Worm (Caenorhabditis elegans) whole organism, L3 larva: ENCODE data around the gene Y54G2A.76.
"Not testable (repeated sequence)": the region's sequence is repeated elsewhere in the genome, so short reads cannot be mapped to it uniquely, and the experiment has no call there.

Source experiments
- R02D3.7 ChIP-seq: fragments of 150-350 bp; optimal IDR thresholded peaks from 2 replicates; lab custom pipeline; 2014; ENCODE audit warnings: missing biosample characterization, missing genetic modification characterization
- ZK546.5 ChIP-seq: sonication (generic microtip); optimal IDR thresholded peaks from 2 replicates; lab custom pipeline; 2017; ENCODE audit warnings: missing biosample characterization, missing genetic modification characterization
- aly-2 ChIP-seq: fragments of 150-350 bp; optimal IDR thresholded peaks from 2 replicates; lab custom pipeline; 2014; ENCODE audit warnings: missing biosample characterization, missing genetic modification characterization
- ama-1 ChIP-seq: fragments of 150-350 bp; optimal IDR thresholded peaks from 2 replicates; lab custom pipeline; 2018
- ceh-16 ChIP-seq: sonication (generic microtip); optimal IDR thresholded peaks from 2 replicates; lab custom pipeline; 2017; ENCODE audit warnings: missing biosample characterization, missing genetic modification characterization
- ceh-28 ChIP-seq: fragments of 150-350 bp; optimal IDR thresholded peaks from 2 replicates; lab custom pipeline; 2014; ENCODE audit warnings: missing biosample characterization, missing genetic modification reagents, missing genetic modification characterization
- ceh-82 ChIP-seq: fragments of 150-350 bp; optimal IDR thresholded peaks from 2 replicates; lab custom pipeline; 2014; ENCODE audit warnings: missing biosample characterization, missing genetic modification characterization
- ceh-9 ChIP-seq: sonication (generic microtip); optimal IDR thresholded peaks from 2 replicates; lab custom pipeline; 2018; ENCODE audit warnings: missing biosample characterization, missing genetic modification characterization
- egl-5 ChIP-seq: fragments of 150-350 bp; optimal IDR thresholded peaks from 2 replicates; lab custom pipeline; 2017; ENCODE audit warnings: missing biosample characterization, missing genetic modification reagents, missing genetic modification characterization, inconsistent platforms
- elt-1 ChIP-seq: fragments of 150-350 bp; optimal IDR thresholded peaks from 2 replicates; lab custom pipeline; 2014; ENCODE audit warnings: missing biosample characterization, missing genetic modification characterization
- elt-2 ChIP-seq: sonication (generic microtip); optimal IDR thresholded peaks from 2 replicates; lab custom pipeline; 2016; ENCODE audit warnings: missing genetic modification reagents, mild to moderate bottlenecking, missing genetic modification characterization, missing compliant biosample characterization
- eor-1 ChIP-seq, 2 experiments: fragments of 150-350 bp; optimal IDR thresholded peaks; 2 replicates each; lab custom pipeline; 2014 to 2018; ENCODE audit warnings: missing biosample characterization in 2 of 2, missing genetic modification characterization in 2 of 2
- hmg-11 ChIP-seq: sonication (generic microtip); optimal IDR thresholded peaks from 2 replicates; lab custom pipeline; 2016; ENCODE audit warnings: missing genetic modification characterization, missing compliant biosample characterization
- jun-1 ChIP-seq: fragments of 150-350 bp; optimal IDR thresholded peaks from 2 replicates; lab custom pipeline; 2014; ENCODE audit warnings: missing biosample characterization, missing genetic modification reagents, missing genetic modification characterization
- lin-15B ChIP-seq: fragments of 150-350 bp; optimal IDR thresholded peaks from 2 replicates; lab custom pipeline; 2014; ENCODE audit warnings: missing biosample characterization, missing genetic modification characterization
- lin-39 ChIP-seq: fragments of 150-350 bp; optimal IDR thresholded peaks from 2 replicates; lab custom pipeline; 2018; ENCODE audit warnings: missing biosample characterization, missing genetic modification reagents, missing genetic modification characterization
- lsy-12 ChIP-seq: sonication (generic microtip); optimal IDR thresholded peaks from 2 replicates; lab custom pipeline; 2016; ENCODE audit warnings: mild to moderate bottlenecking, missing genetic modification characterization, missing compliant biosample characterization
- mdl-1 ChIP-seq: fragments of 150-350 bp; optimal IDR thresholded peaks from 2 replicates; lab custom pipeline; 2014; ENCODE audit warnings: missing biosample characterization, missing genetic modification characterization
- nfya-1 ChIP-seq: sonication (generic microtip); optimal IDR thresholded peaks from 2 replicates; lab custom pipeline; 2017; ENCODE audit warnings: missing genetic modification characterization, mild to moderate bottlenecking, missing compliant biosample characterization, antibody characterized with exemption, moderate library complexity; ENCODE audit not compliant: insufficient read depth
- nhr-11 ChIP-seq: fragments of 150-350 bp; optimal IDR thresholded peaks from 2 replicates; lab custom pipeline; 2014; ENCODE audit warnings: missing biosample characterization, missing genetic modification characterization
- nhr-12 ChIP-seq: fragments of 150-350 bp; optimal IDR thresholded peaks from 2 replicates; lab custom pipeline; 2014; ENCODE audit warnings: missing biosample characterization, missing genetic modification characterization
- nhr-23 ChIP-seq: fragments of 150-350 bp; optimal IDR thresholded peaks from 2 replicates; lab custom pipeline; 2014; ENCODE audit warnings: missing biosample characterization, missing genetic modification reagents, missing genetic modification characterization
- nhr-25 ChIP-seq: sonication (generic microtip); optimal IDR thresholded peaks from 2 replicates; lab custom pipeline; 2017; ENCODE audit warnings: missing biosample characterization, missing genetic modification characterization
- nhr-28 ChIP-seq: fragments of 150-350 bp; optimal IDR thresholded peaks from 2 replicates; lab custom pipeline; 2014; ENCODE audit warnings: missing biosample characterization, missing genetic modification characterization
- nhr-43 ChIP-seq: sonication (generic microtip); optimal IDR thresholded peaks from 2 replicates; lab custom pipeline; 2016; ENCODE audit warnings: mild to moderate bottlenecking, missing genetic modification characterization, missing compliant biosample characterization; ENCODE audit not compliant: poor library complexity, severe bottlenecking
- nhr-76 ChIP-seq: fragments of 150-350 bp; sonication (generic microtip); optimal IDR thresholded peaks from 5 replicates; lab custom pipeline; 2014; ENCODE audit warnings: missing biosample characterization, missing genetic modification characterization
- nhr-77 ChIP-seq: fragments of 150-350 bp; optimal IDR thresholded peaks from 2 replicates; lab custom pipeline; 2014; ENCODE audit warnings: missing biosample characterization, missing genetic modification characterization
- pha-4 ChIP-seq: fragments of 150-350 bp; optimal IDR thresholded peaks from 2 replicates; lab custom pipeline; 2014; ENCODE audit warnings: missing biosample characterization, missing genetic modification reagents, missing genetic modification characterization
- pqm-1 ChIP-seq: fragments of 150-350 bp; optimal IDR thresholded peaks from 2 replicates; lab custom pipeline; 2017; ENCODE audit warnings: missing biosample characterization, missing genetic modification characterization, inconsistent platforms
- sea-2 ChIP-seq: fragments of 150-350 bp; sonication (generic microtip); optimal IDR thresholded peaks from 4 replicates; lab custom pipeline; 2014; ENCODE audit warnings: missing biosample characterization, missing genetic modification reagents, missing genetic modification characterization
- snpc-4 ChIP-seq: fragments of 150-350 bp; optimal IDR thresholded peaks from 2 replicates; lab custom pipeline; 2014; ENCODE audit warnings: missing biosample characterization, missing genetic modification characterization
- tbx-2 ChIP-seq: sonication (generic microtip); optimal IDR thresholded peaks from 2 replicates; lab custom pipeline; 2016; ENCODE audit warnings: mild to moderate bottlenecking, missing genetic modification characterization, missing compliant biosample characterization
- unc-62 ChIP-seq: fragments of 150-350 bp; sonication (generic microtip); optimal IDR thresholded peaks from 4 replicates; lab custom pipeline; 2014; ENCODE audit warnings: missing biosample characterization, missing genetic modification reagents, missing genetic modification characterization
- ztf-4 ChIP-seq: fragments of 150-350 bp; optimal IDR thresholded peaks from 2 replicates; lab custom pipeline; 2014; ENCODE audit warnings: missing biosample characterization, missing genetic modification characterization

The Y54G2A.76 gene

DNA sequence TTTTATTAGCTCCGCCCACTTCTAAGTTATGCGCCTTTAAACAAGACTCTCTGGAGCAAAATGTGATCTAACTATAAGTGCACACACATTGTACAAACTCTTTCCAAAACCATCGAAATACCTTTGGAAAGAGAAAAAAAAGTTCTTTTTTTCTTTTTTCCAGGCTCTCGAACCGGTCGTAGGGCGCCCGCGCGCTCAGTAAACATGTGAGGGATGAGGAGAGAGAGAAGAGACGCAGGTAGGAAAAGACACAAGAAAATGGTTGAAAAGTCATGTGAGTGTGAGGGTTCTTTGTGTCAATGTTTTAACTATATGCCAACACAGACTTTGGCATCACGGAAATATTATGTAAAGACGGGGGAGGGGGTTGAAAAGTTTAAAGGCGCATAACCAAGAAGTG lies 34.7 kb upstream of the Y54G2A.76 start:
- TF ChIP-seq lin-39 (peak; percentile 71), ceh-9 (tag; lab: Kevin White, UChicago) (no peak), lsy-12 (tag; lab: Kevin White, UChicago) (peak; percentile 81), nhr-77 (tag; lab: Kevin White, UChicago) (no peak), egl-5 (tag; lab: Kevin White, UChicago) (peak; percentile 91), nhr-25 (tag; lab: Kevin White, UChicago) (peak; percentile 84), nhr-43 (peak; percentile 58), ama-1 (lab: Kevin White, UChicago) (peak; percentile 76), ceh-28 (tag; lab: Kevin White, UChicago) (peak; percentile 31), nfya-1 (peak; percentile 75), snpc-4 (tag; lab: Kevin White, UChicago) (peak; percentile 40), elt-1 (tag; lab: Kevin White, UChicago) (no peak), lin-15B (tag; lab: Kevin White, UChicago) (peak; percentile 40), pha-4 (tag; lab: Kevin White, UChicago) (peak; percentile 98), nhr-76 (tag; lab: Kevin White, UChicago) (no peak), ztf-4 (tag; lab: Kevin White, UChicago) (no peak), sea-2 (GFP tag; lab: Kevin White, UChicago) (no peak), ceh-82 (tag; lab: Kevin White, UChicago) (no peak), hmg-11 (tag; lab: Kevin White, UChicago) (peak; percentile 66), jun-1 (tag; lab: Kevin White, UChicago) (peak; percentile 45), aly-2 (tag; lab: Kevin White, UChicago) (no peak), elt-2 (tag; lab: Kevin White, UChicago) (peak; percentile 34), nhr-23 (peak; percentile 46), pqm-1 (tag; lab: Kevin White, UChicago) (no peak), mdl-1 (peak; percentile 24), nhr-28 (tag; lab: Kevin White, UChicago) (no peak)

ce11 chrIV:2775992-2776630 lies 33.1 kb upstream of the Y54G2A.76 start:
- TF ChIP-seq hmg-11 (tag; lab: Kevin White, UChicago) (peak; percentile 48), pha-4 (tag; lab: Kevin White, UChicago) (peak; percentile 46), jun-1 (tag; lab: Kevin White, UChicago) (no peak), lin-39 (peak; percentile 78), snpc-4 (tag; lab: Kevin White, UChicago) (peak; percentile 22), nfya-1 (peak; percentile 57), nhr-12 (tag; lab: Kevin White, UChicago) (no peak), ZK546.5 (no peak)

DNA sequence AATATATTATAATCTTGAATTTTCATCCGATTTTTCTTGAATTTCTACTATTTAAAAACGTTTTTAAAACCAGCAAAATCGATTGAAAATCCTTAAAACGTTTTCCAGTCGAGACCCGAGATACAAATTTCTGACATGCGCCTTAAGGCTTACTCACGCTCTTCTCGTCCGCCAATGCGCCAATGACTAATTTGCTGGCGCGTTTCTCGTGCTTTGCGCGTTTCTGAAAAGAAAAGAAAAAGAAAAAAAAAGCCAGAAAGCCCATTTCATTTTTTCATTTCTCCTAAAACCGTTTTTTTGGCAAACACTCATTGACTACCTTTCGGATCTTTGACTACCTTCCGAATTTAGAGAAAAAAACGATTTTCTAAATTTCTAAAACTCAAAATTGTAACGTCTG lies 32.5 kb upstream of the Y54G2A.76 start:
- TF ChIP-seq lin-15B (tag; lab: Kevin White, UChicago) (no peak), elt-1 (tag; lab: Kevin White, UChicago) (no peak), elt-2 (tag; lab: Kevin White, UChicago) (no peak), ceh-16 (tag; lab: Kevin White, UChicago) (no peak), R02D3.7 (tag; lab: Kevin White, UChicago) (no peak), ZK546.5 (no peak), unc-62 (GFP tag; lab: Kevin White, UChicago) (no peak), pha-4 (tag; lab: Kevin White, UChicago) (no peak)

DNA sequence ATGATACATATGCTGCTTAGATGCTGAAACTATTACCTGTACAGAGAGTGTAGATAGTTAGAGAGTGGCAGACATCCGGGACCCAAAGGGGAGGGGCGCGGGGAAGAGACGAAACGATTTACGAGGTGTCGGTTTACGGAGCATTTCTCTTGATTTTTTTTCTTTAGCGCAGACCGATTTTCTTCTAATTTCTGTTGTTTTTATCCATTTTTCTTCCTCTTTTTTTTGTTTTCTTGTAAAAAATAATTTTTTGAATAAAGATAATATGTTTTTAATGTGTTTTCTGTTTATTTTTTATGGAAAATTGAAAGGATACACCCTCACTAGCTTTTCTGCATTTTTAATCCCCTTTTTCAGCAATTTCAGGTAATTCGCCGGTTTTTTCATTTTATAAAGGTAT lies 31.4 kb upstream of the Y54G2A.76 start, which contains the start of gene Y54G2A.72:
Y54G2A.72 (plus strand) TSS at position 301 of the 400 bp plus-strand sequence.
- TF ChIP-seq eor-1 (tag; optimal IDR thresholded peaks at IDR 0.05; lab: Kevin White, UChicago); tbx-2 (tag; lab: Kevin White, UChicago); nhr-11 (tag; lab: Kevin White, UChicago): not testable (repeated sequence)
- TF ChIP-seq, all 47 proteins: peak for 0; not testable (repeated sequence) for 47
